Worm (Caenorhabditis elegans) whole organism, L3 larva: ENCODE measurements around the gene C37H5.5.

ENCODE experiments used
- ZK546.5 ChIP-seq: sonication (generic microtip); optimal IDR thresholded peaks from 2 replicates; lab custom pipeline; 2017; ENCODE audit warnings: missing biosample characterization, missing genetic modification characterization
- ceh-16 ChIP-seq: sonication (generic microtip); optimal IDR thresholded peaks from 2 replicates; lab custom pipeline; 2017; ENCODE audit warnings: missing biosample characterization, missing genetic modification characterization
- ceh-82 ChIP-seq: fragments of 150-350 bp; optimal IDR thresholded peaks from 2 replicates; lab custom pipeline; 2014; ENCODE audit warnings: missing biosample characterization, missing genetic modification characterization
- jun-1 ChIP-seq: fragments of 150-350 bp; optimal IDR thresholded peaks from 2 replicates; lab custom pipeline; 2014; ENCODE audit warnings: missing biosample characterization, missing genetic modification reagents, missing genetic modification characterization
- nhr-11 ChIP-seq: fragments of 150-350 bp; optimal IDR thresholded peaks from 2 replicates; lab custom pipeline; 2014; ENCODE audit warnings: missing biosample characterization, missing genetic modification characterization
- nhr-237 ChIP-seq: fragments of 150-350 bp; optimal IDR thresholded peaks from 2 replicates; lab custom pipeline; 2014; ENCODE audit warnings: missing biosample characterization, missing genetic modification characterization
- nhr-28 ChIP-seq: fragments of 150-350 bp; optimal IDR thresholded peaks from 2 replicates; lab custom pipeline; 2014; ENCODE audit warnings: missing biosample characterization, missing genetic modification characterization
- nhr-76 ChIP-seq: fragments of 150-350 bp; sonication (generic microtip); optimal IDR thresholded peaks from 5 replicates; lab custom pipeline; 2014; ENCODE audit warnings: missing biosample characterization, missing genetic modification characterization
- nhr-77 ChIP-seq: fragments of 150-350 bp; optimal IDR thresholded peaks from 2 replicates; lab custom pipeline; 2014; ENCODE audit warnings: missing biosample characterization, missing genetic modification characterization
- pqm-1 ChIP-seq: fragments of 150-350 bp; optimal IDR thresholded peaks from 2 replicates; lab custom pipeline; 2017; ENCODE audit warnings: missing biosample characterization, missing genetic modification characterization, inconsistent platforms
- snpc-4 ChIP-seq: fragments of 150-350 bp; optimal IDR thresholded peaks from 2 replicates; lab custom pipeline; 2014; ENCODE audit warnings: missing biosample characterization, missing genetic modification characterization
- tbx-2 ChIP-seq: sonication (generic microtip); optimal IDR thresholded peaks from 2 replicates; lab custom pipeline; 2016; ENCODE audit warnings: mild to moderate bottlenecking, missing genetic modification characterization, missing compliant biosample characterization
- unc-39 ChIP-seq: sonication (generic microtip); optimal IDR thresholded peaks from 4 replicates; lab custom pipeline; 2017; ENCODE audit warnings: missing biosample characterization, missing genetic modification characterization
- unc-62 ChIP-seq: fragments of 150-350 bp; sonication (generic microtip); optimal IDR thresholded peaks from 4 replicates; lab custom pipeline; 2014; ENCODE audit warnings: missing biosample characterization, missing genetic modification reagents, missing genetic modification characterization

DNA sequence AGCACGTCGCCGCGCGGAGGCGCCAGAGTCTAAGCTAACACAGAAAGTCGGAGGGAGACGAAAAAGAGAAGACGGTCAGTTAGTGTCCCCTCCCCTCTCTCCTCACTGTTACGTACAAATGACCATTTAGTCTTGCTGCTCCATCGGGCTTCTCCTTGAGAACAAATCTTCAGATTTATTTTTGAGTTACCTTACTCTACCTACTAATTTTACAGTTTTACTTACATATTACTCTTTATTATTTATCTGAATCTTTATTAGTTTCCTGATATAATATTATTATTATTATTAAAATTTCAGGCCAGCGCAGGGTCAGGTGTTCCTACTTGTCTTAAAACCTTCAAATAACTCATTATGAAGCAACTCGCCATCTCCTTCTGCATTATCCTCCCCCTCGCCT lies 26.4 kb upstream of the C37H5.5 start, which contains the start of gene R02F11.1:
- TF ChIP-seq nhr-76, result no peak
- no peak for TF ChIP-seq nhr-28 (tag; lab: Kevin White, UChicago)
- TF ChIP-seq unc-62 (GFP tag; lab: Kevin White, UChicago), result no peak
- TF ChIP-seq pqm-1 (tag; lab: Kevin White, UChicago), result no peak
- no peak for TF ChIP-seq ceh-82 (tag; lab: Kevin White, UChicago)
- TF ChIP-seq snpc-4 (tag; lab: Kevin White, UChicago), result no peak
- TF ChIP-seq unc-39 (tag; lab: Kevin White, UChicago), result no peak
- no peak for TF ChIP-seq ceh-16
- no peak for TF ChIP-seq nhr-77 (tag; lab: Kevin White, UChicago)
- no peak for TF ChIP-seq nhr-11 (tag; lab: Kevin White, UChicago)
- no peak for TF ChIP-seq jun-1 (tag; lab: Kevin White, UChicago)
- no peak for TF ChIP-seq ZK546.5 (tag; lab: Kevin White, UChicago)
- TF ChIP-seq tbx-2, result no peak
- TF ChIP-seq nhr-237, result no peak
